Worm (Caenorhabditis elegans) whole organism, dauer: Measurements from ENCODE around the gene kat-1.

ENCODE experiments used
- unc-62 ChIP-seq: sonication (generic microtip); optimal IDR thresholded peaks from 2 replicates; lab custom pipeline; 2017; ENCODE audit warnings: missing biosample characterization, missing genetic modification reagents, missing genetic modification characterization

Gene kat-1

ce11 chrII:7073537-7073913, at the start of gene kat-1:
kat-1 (plus strand) TSS chrII:7073814.
- no peak for TF ChIP-seq unc-62 (GFP tag; lab: Kevin White, UChicago)

- no peak for TF ChIP-seq unc-62 (GFP tag; lab: Kevin White, UChicago)
Observed at ce11 chrII:7024897-7025852, 48.4 kb upstream of the kat-1 start, which contains the start of gene znf-598. znf-598 (plus strand) TSS chrII:7025802.

- no peak for TF ChIP-seq unc-62 (GFP tag; lab: Kevin White, UChicago)
Observed at ce11 chrII:7029524-7029923, 44.1 kb upstream of the kat-1 start.

ce11 chrII:7031137-7031697, 42.4 kb upstream of the kat-1 start:
- no peak for TF ChIP-seq unc-62 (GFP tag; lab: Kevin White, UChicago)

ce11 chrII:7037659-7038342, 35.8 kb upstream of the kat-1 start, which contains the start of gene cin-4:
cin-4 (plus strand) TSS chrII:7038292.
- TF ChIP-seq unc-62 (GFP tag; lab: Kevin White, UChicago), result no peak

- TF ChIP-seq unc-62 (GFP tag; lab: Kevin White, UChicago), result no peak
Observed at ce11 chrII:7049470-7049869, 24.1 kb upstream of the kat-1 start.

ce11 chrII:7050021-7050722, 23.4 kb upstream of the kat-1 start, which contains the start of the genes tcer-1 and ZK1127.5:
tcer-1 (minus strand) TSS chrII:7050071.
ZK1127.5 (plus strand) TSS chrII:7050672.
- no peak for TF ChIP-seq unc-62 (GFP tag; lab: Kevin White, UChicago)

- no peak for TF ChIP-seq unc-62 (GFP tag; lab: Kevin White, UChicago)
Observed at ce11 chrII:7051778-7052177, 21.8 kb upstream of the kat-1 start, which contains the start of gene ZK1127.12. ZK1127.12 (plus strand) TSS chrII:7052078.

ce11 chrII:7053001-7053400, 20.6 kb upstream of the kat-1 start, which contains the start of gene ZK1127.13:
ZK1127.13 (plus strand) TSS chrII:7053301.
- no peak for TF ChIP-seq unc-62 (GFP tag; lab: Kevin White, UChicago)

ce11 chrII:7053649-7054048, 20.0 kb upstream of the kat-1 start, which contains the start of gene ZK1127.4:
ZK1127.4 (plus strand) TSS chrII:7053949.
- no peak for TF ChIP-seq unc-62 (GFP tag; lab: Kevin White, UChicago)

ce11 chrII:7054987-7055386, 18.6 kb upstream of the kat-1 start, which contains the start of gene ZK1127.3:
ZK1127.3 (plus strand) TSS chrII:7055287.
- no peak for TF ChIP-seq unc-62 (GFP tag; lab: Kevin White, UChicago)

- TF ChIP-seq unc-62 (GFP tag; lab: Kevin White, UChicago), result no peak
Observed at ce11 chrII:7056328-7056727, 17.3 kb upstream of the kat-1 start.

ce11 chrII:7057860-7058259, 15.8 kb upstream of the kat-1 start, which contains the start of gene cth-2:
cth-2 (minus strand) TSS chrII:7057960.
- TF ChIP-seq unc-62 (GFP tag; lab: Kevin White, UChicago), result no peak

- TF ChIP-seq unc-62 (GFP tag; lab: Kevin White, UChicago), result no peak
Observed at ce11 chrII:7059274-7059757, 14.3 kb upstream of the kat-1 start.

- no peak for TF ChIP-seq unc-62 (GFP tag; lab: Kevin White, UChicago)
Observed at ce11 chrII:7060202-7060601, 13.4 kb upstream of the kat-1 start.
